Fruit fly (Drosophila melanogaster) S2 (cell line): ENCODE data around the gene CG42816.

Experiments
- CG8478 ChIP-seq: fragments of >200 bp; optimal IDR thresholded peaks from 2 replicates; lab custom pipeline; 2018
- CTCF ChIP-seq, 2 experiments: fragments of >200 bp; optimal IDR thresholded peaks; 2 replicates each; lab custom pipeline; 2018

DNA sequence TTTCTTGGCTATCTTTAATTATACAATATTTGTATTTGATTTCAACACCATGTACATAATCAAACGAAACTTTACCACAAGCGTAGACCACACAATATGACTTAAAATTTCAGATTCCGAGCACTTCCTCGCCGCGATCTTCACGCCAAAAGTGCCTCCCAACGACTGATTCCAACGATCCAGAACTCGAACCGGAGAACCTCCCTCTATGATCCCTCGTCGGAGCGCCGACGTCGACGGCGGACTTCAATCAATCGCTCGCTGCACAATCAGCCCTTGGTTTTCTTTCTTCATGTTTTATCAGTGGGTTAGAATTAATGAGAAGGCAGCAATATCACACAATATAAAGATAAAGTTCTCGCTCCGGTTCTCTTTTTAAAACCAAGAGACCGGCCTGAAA is 33.4 kb downstream of the CG42816 start, which contains the start of the genes Adgf-A and Adgf-A2:
- TF ChIP-seq CG8478, result no peak
- peak in 1 of 2 experiments; percentile 17 for TF ChIP-seq CTCF (optimal IDR thresholded peaks at IDR 0.05; lab: Kevin White, UChicago)
